Fruit fly (Drosophila melanogaster): ENCODE measurements around the gene CG5849.

- no peak for TF ChIP-seq Hr96 (GFP tag; optimal IDR thresholded peaks at IDR 0.05)
- TF ChIP-seq CG11617 (GFP tag; optimal IDR thresholded peaks at IDR 0.05), result no peak
- TF ChIP-seq bab1 (GFP tag; optimal IDR thresholded peaks at IDR 0.05), result no peak
These were observed 42.5 kb downstream of the CG5849 start, which contains the start of gene tsl for dm6 chr3R:21782295-21782922.

All from whole organism, adult.